Fruit fly (Drosophila melanogaster) whole organism, embryonic: Measurements from ENCODE around the gene CG12594.

Source experiments
- B-H1 ChIP-seq: fragments of 200-800 bp; sonication (Bioruptor generic); IDR thresholded peaks from 3 replicates; pipeline ENCODE4 v1.3.6; 2022; ENCODE audit warnings: missing biosample characterization, missing genetic modification characterization
- Bdp1 ChIP-seq: fragments of 200-800 bp; sonication (Bioruptor generic); optimal IDR thresholded peaks from 3 replicates; lab custom pipeline; 2016; ENCODE audit warnings: missing biosample characterization, missing genetic modification characterization
- CG10431 ChIP-seq: fragments of 200-800 bp; sonication (Bioruptor generic); optimal IDR thresholded peaks from 3 replicates; lab custom pipeline; 2018; ENCODE audit warnings: missing biosample characterization, mild to moderate bottlenecking, missing genetic modification characterization
- CG11093 ChIP-seq: fragments of 200-800 bp; sonication (Bioruptor generic); IDR thresholded peaks from 3 replicates; pipeline ENCODE4 v1.3.6; 2022; ENCODE audit warnings: missing biosample characterization, missing genetic modification characterization
- CG11560 ChIP-seq: fragments of 200-800 bp; sonication (Bioruptor generic); IDR thresholded peaks from 3 replicates; pipeline ENCODE4 v1.3.6; 2022; ENCODE audit warnings: missing biosample characterization, missing genetic modification characterization
- CG12219 ChIP-seq: fragments of 200-800 bp; sonication (Bioruptor generic); optimal IDR thresholded peaks from 3 replicates; lab custom pipeline; 2018; ENCODE audit warnings: missing biosample characterization, mild to moderate bottlenecking, missing genetic modification characterization
- CG12299 ChIP-seq: fragments of 200-800 bp; sonication (Bioruptor generic); optimal IDR thresholded peaks from 2 replicates; lab custom pipeline; 2018; ENCODE audit warnings: missing biosample characterization, mild to moderate bottlenecking, missing genetic modification characterization
- CG15073 ChIP-seq: fragments of 200-800 bp; sonication (Bioruptor generic); optimal IDR thresholded peaks from 2 replicates; lab custom pipeline; 2016; ENCODE audit warnings: missing biosample characterization, missing genetic modification characterization
- CG15601 ChIP-seq: fragments of 200-800 bp; sonication (Bioruptor generic); optimal IDR thresholded peaks from 3 replicates; lab custom pipeline; 2019; ENCODE audit warnings: missing biosample characterization, mild to moderate bottlenecking, missing genetic modification characterization, moderate library complexity
- CG1603 ChIP-seq: fragments of 200-800 bp; sonication (Bioruptor generic); optimal IDR thresholded peaks from 2 replicates; lab custom pipeline; 2019; ENCODE audit warnings: missing biosample characterization, mild to moderate bottlenecking, missing genetic modification characterization, moderate library complexity
- CG17186 ChIP-seq: fragments of 200-800 bp; sonication (Bioruptor generic); optimal IDR thresholded peaks from 3 replicates; lab custom pipeline; 2017; ENCODE audit warnings: missing biosample characterization, missing genetic modification reagents, missing genetic modification characterization
- CG1792 ChIP-seq: fragments of 200-800 bp; sonication (Bioruptor generic); optimal IDR thresholded peaks from 2 replicates; lab custom pipeline; 2016; ENCODE audit warnings: missing biosample characterization, missing genetic modification characterization
- CG18764 ChIP-seq: fragments of 200-800 bp; sonication (Bioruptor generic); optimal IDR thresholded peaks from 3 replicates; lab custom pipeline; 2016; ENCODE audit warnings: missing biosample characterization, missing genetic modification characterization
- CG2199 ChIP-seq: fragments of 200-800 bp; sonication (Bioruptor generic); IDR thresholded peaks from 3 replicates; pipeline ENCODE4 v1.3.6; 2022; ENCODE audit warnings: missing biosample characterization, missing genetic modification characterization
- CG2875 ChIP-seq: fragments of 200-800 bp; sonication (Bioruptor generic); optimal IDR thresholded peaks from 2 replicates; lab custom pipeline; 2017; ENCODE audit warnings: missing biosample characterization, mild to moderate bottlenecking, missing genetic modification characterization, missing genetic modification reagents
- CG2889 ChIP-seq: fragments of 200-800 bp; sonication (Bioruptor generic); IDR thresholded peaks from 3 replicates; pipeline ENCODE4 v1.3.6; 2022; ENCODE audit warnings: missing biosample characterization, missing genetic modification characterization
- CG30020 ChIP-seq: fragments of 200-800 bp; optimal IDR thresholded peaks from 2 replicates; lab custom pipeline; 2019; ENCODE audit warnings: missing biosample characterization, mild to moderate bottlenecking, missing genetic modification characterization, moderate library complexity
- CG32772 ChIP-seq: fragments of 200-800 bp; sonication (Bioruptor generic); IDR thresholded peaks from 2 replicates; pipeline ENCODE4 v1.3.6; 2022; ENCODE audit warnings: missing biosample characterization, missing genetic modification characterization
- CG6813 ChIP-seq: fragments of 200-800 bp; sonication (Bioruptor generic); optimal IDR thresholded peaks from 2 replicates; lab custom pipeline; 2017; ENCODE audit warnings: missing biosample characterization, missing genetic modification characterization, mild to moderate bottlenecking, moderate library complexity, missing genetic modification reagents
- CG7357 ChIP-seq: fragments of 200-800 bp; sonication (Bioruptor generic); IDR thresholded peaks from 3 replicates; pipeline ENCODE4 v1.3.6; 2022; ENCODE audit warnings: missing biosample characterization, missing genetic modification characterization
- CG8924 ChIP-seq: fragments of 200-800 bp; optimal IDR thresholded peaks from 3 replicates; lab custom pipeline; 2019; ENCODE audit warnings: missing biosample characterization, mild to moderate bottlenecking, missing genetic modification characterization, moderate library complexity
- Doc3 ChIP-seq: fragments of 200-800 bp; sonication (Bioruptor generic); IDR thresholded peaks from 3 replicates; pipeline ENCODE4 v1.3.6; 2022; ENCODE audit warnings: missing biosample characterization, missing genetic modification characterization; ENCODE audit not compliant: partially characterized antibody
- Hand ChIP-seq: fragments of 200-800 bp; sonication (Bioruptor generic); optimal IDR thresholded peaks from 2 replicates; lab custom pipeline; 2017; ENCODE audit warnings: mild to moderate bottlenecking, missing biosample characterization, missing genetic modification reagents, missing genetic modification characterization
- Hr51 ChIP-seq, 2 experiments: fragments of 200-800 bp; sonication (Bioruptor generic); optimal IDR thresholded peaks; 2 replicates in 1 of 2; 3 replicates in 1 of 2; lab custom pipeline; 2016 to 2018; ENCODE audit warnings: missing biosample characterization in 2 of 2, missing genetic modification characterization in 2 of 2, mild to moderate bottlenecking in 1 of 2, moderate library complexity in 1 of 2
- MESR4 ChIP-seq: fragments of 200-800 bp; sonication (Bioruptor generic); optimal IDR thresholded peaks from 2 replicates; lab custom pipeline; 2018; ENCODE audit warnings: missing biosample characterization, mild to moderate bottlenecking, missing genetic modification characterization, moderate library complexity
- Max ChIP-seq: fragments of 200-800 bp; sonication (Bioruptor generic); optimal IDR thresholded peaks from 2 replicates; lab custom pipeline; 2016; ENCODE audit warnings: missing biosample characterization, mild to moderate bottlenecking, missing genetic modification characterization
- NK7.1 ChIP-seq: fragments of 200-800 bp; sonication (Bioruptor generic); optimal IDR thresholded peaks from 3 replicates; lab custom pipeline; 2016; ENCODE audit warnings: missing biosample characterization, missing genetic modification characterization
- Neu2 ChIP-seq: fragments of 200-800 bp; sonication (Bioruptor generic); optimal IDR thresholded peaks from 3 replicates; lab custom pipeline; 2016; ENCODE audit warnings: missing biosample characterization, missing genetic modification characterization, borderline replicate concordance
- Nf-YC ChIP-seq: fragments of 200-800 bp; optimal IDR thresholded peaks from 3 replicates; lab custom pipeline; 2019; ENCODE audit warnings: missing biosample characterization, mild to moderate bottlenecking, missing genetic modification characterization, moderate library complexity
- Pdp1 ChIP-seq, 2 experiments: fragments of 200-800 bp; sonication (Bioruptor generic); optimal IDR thresholded peaks; 3 replicates each; lab custom pipeline; 2016; ENCODE audit warnings: missing biosample characterization in 2 of 2, missing genetic modification characterization in 2 of 2, mild to moderate bottlenecking in 1 of 2, moderate library complexity in 1 of 2
- abd-A ChIP-seq: fragments of 200-800 bp; sonication (Bioruptor generic); optimal IDR thresholded peaks from 3 replicates; lab custom pipeline; 2019; ENCODE audit warnings: missing biosample characterization, mild to moderate bottlenecking, missing genetic modification characterization, moderate library complexity
- az2 ChIP-seq: fragments of 200-800 bp; sonication (Bioruptor generic); optimal IDR thresholded peaks from 3 replicates; lab custom pipeline; 2016; ENCODE audit warnings: missing biosample characterization, missing genetic modification characterization
- bab2 ChIP-seq: fragments of 200-800 bp; sonication (Bioruptor generic); optimal IDR thresholded peaks from 2 replicates; lab custom pipeline; 2016; ENCODE audit warnings: missing biosample characterization, missing genetic modification characterization
- cad ChIP-seq: fragments of >200 bp; optimal IDR thresholded peaks from 2 replicates; lab custom pipeline; 2017; ENCODE audit warnings: missing biosample characterization, missing genetic modification characterization
- dati ChIP-seq: fragments of 200-800 bp; sonication (Bioruptor generic); IDR thresholded peaks from 2 replicates; pipeline ENCODE4 v1.3.6; 2022; ENCODE audit warnings: missing biosample characterization, missing genetic modification characterization
- ewg ChIP-seq: fragments of 200-800 bp; sonication (Bioruptor generic); optimal IDR thresholded peaks from 3 replicates; lab custom pipeline; 2017; ENCODE audit warnings: mild to moderate bottlenecking, missing biosample characterization, missing genetic modification reagents, missing genetic modification characterization
- gcm ChIP-seq: fragments of 200-800 bp; sonication (Bioruptor generic); optimal IDR thresholded peaks from 2 replicates; lab custom pipeline; 2019; ENCODE audit warnings: missing biosample characterization, mild to moderate bottlenecking, missing genetic modification characterization, moderate library complexity
- gsb ChIP-seq: fragments of 200-800 bp; sonication (Bioruptor generic); IDR thresholded peaks from 2 replicates; pipeline ENCODE4 v1.3.6; 2022; ENCODE audit warnings: missing biosample characterization, missing genetic modification characterization
- gt ChIP-seq: fragments of 200-800 bp; sonication (Bioruptor generic); IDR thresholded peaks from 2 replicates; pipeline ENCODE4 v1.3.6; 2022; ENCODE audit warnings: missing biosample characterization, missing genetic modification characterization
- oc ChIP-seq: fragments of 200-800 bp; sonication (Bioruptor generic); optimal IDR thresholded peaks from 2 replicates; lab custom pipeline; 2018; ENCODE audit warnings: missing biosample characterization, mild to moderate bottlenecking, missing genetic modification characterization, moderate library complexity
- org-1 ChIP-seq: fragments of 200-800 bp; sonication (Bioruptor generic); optimal IDR thresholded peaks from 2 replicates; lab custom pipeline; 2017; ENCODE audit warnings: missing biosample characterization, missing genetic modification characterization
- p53 ChIP-seq: fragments of 200-800 bp; sonication (Bioruptor generic); optimal IDR thresholded peaks from 2 replicates; lab custom pipeline; 2016; ENCODE audit warnings: missing biosample characterization, missing genetic modification characterization
- ranshi ChIP-seq: fragments of 200-800 bp; sonication (Bioruptor generic); IDR thresholded peaks from 2 replicates; pipeline ENCODE4 v1.3.6; 2022; ENCODE audit warnings: missing biosample characterization, missing genetic modification characterization
- sr ChIP-seq: fragments of 200-800 bp; sonication (Bioruptor generic); IDR thresholded peaks from 3 replicates; pipeline ENCODE4 v1.3.6; 2022; ENCODE audit warnings: missing biosample characterization, missing genetic modification characterization
- sug ChIP-seq: fragments of 200-800 bp; optimal IDR thresholded peaks from 2 replicates; lab custom pipeline; 2019; ENCODE audit warnings: missing biosample characterization, mild to moderate bottlenecking, missing genetic modification characterization, moderate library complexity
- tup ChIP-seq: fragments of 200-800 bp; sonication (Bioruptor generic); optimal IDR thresholded peaks from 2 replicates; lab custom pipeline; 2016; ENCODE audit warnings: missing biosample characterization, mild to moderate bottlenecking, missing genetic modification characterization, moderate library complexity
- twi ChIP-seq: fragments of 200-800 bp; optimal IDR thresholded peaks from 2 replicates; lab custom pipeline; 2019; ENCODE audit warnings: missing biosample characterization, mild to moderate bottlenecking, missing genetic modification characterization, moderate library complexity
- yki ChIP-seq: fragments of >200 bp; optimal IDR thresholded peaks from 3 replicates; lab custom pipeline; 2018
- z ChIP-seq: fragments of 200-800 bp; sonication (Bioruptor generic); IDR thresholded peaks from 3 replicates; pipeline ENCODE4 v1.3.6; 2022; ENCODE audit warnings: missing biosample characterization, missing genetic modification characterization

CG12594 gene

dm6 chr3R:11778012-11778865, 56.7 kb downstream of the CG12594 start (continued):
- peak; percentile 14 for TF ChIP-seq MESR4 (GFP tag; lab: Kevin White, UChicago)
- TF ChIP-seq CG30020 (tag; lab: Kevin White, UChicago), result peak; percentile 49
- TF ChIP-seq Doc3 (GFP tag; lab: Robert Waterston, UW), result no peak
- TF ChIP-seq ewg (GFP tag; lab: Kevin White, UChicago), result peak; percentile 57
- peak; percentile 52; the same call in 1 of the 3 replicates for TF ChIP-seq CG7357 (GFP tag; lab: Robert Waterston, UW)
- peak; percentile 95 for TF ChIP-seq CG2199
- TF ChIP-seq gcm (GFP tag; lab: Kevin White, UChicago), result peak; percentile 26
- peak; percentile 3 for TF ChIP-seq Bdp1
- TF ChIP-seq Max (GFP tag; lab: Kevin White, UChicago), result peak; percentile 15
- TF ChIP-seq CG15601 (tag; lab: Kevin White, UChicago), result peak; percentile 80
- TF ChIP-seq CG10431 (GFP tag; lab: Kevin White, UChicago), result peak; percentile 75
- TF ChIP-seq sug (tag; lab: Kevin White, UChicago), result peak; percentile 57
- TF ChIP-seq Neu2, result no peak
- TF ChIP-seq cad (GFP tag; lab: Kevin White, UChicago), result no peak
- peak; percentile 52 for TF ChIP-seq CG18764
- peak; percentile 23 for TF ChIP-seq CG2875 (GFP tag; lab: Kevin White, UChicago)
- TF ChIP-seq CG1603 (tag; lab: Kevin White, UChicago), result peak; percentile 68
- peak; percentile 12 for TF ChIP-seq yki (lab: Kevin White, UChicago)
- peak in 1 of 2 experiments; percentile 42 for TF ChIP-seq Pdp1 (GFP tag; optimal IDR thresholded peaks at IDR 0.05; lab: Kevin White, UChicago)
- TF ChIP-seq org-1 (GFP tag; lab: Kevin White, UChicago), result peak; percentile 35
- TF ChIP-seq CG11093, result peak; percentile 45; the same call in 1 of the 3 replicates
- TF ChIP-seq CG12299, result peak; percentile 11
- TF ChIP-seq CG12219 (GFP tag; lab: Kevin White, UChicago), result no peak
- TF ChIP-seq tup (GFP tag; lab: Kevin White, UChicago), result no peak
- TF ChIP-seq CG17186 (GFP tag; lab: Kevin White, UChicago), result no peak
- 0 out of 2 replicates have a peak, but pooled peaks have one; percentile 53 for TF ChIP-seq CG32772 (GFP tag; lab: Robert Waterston, UW)
- TF ChIP-seq CG6813 (GFP tag; lab: Kevin White, UChicago), result peak; percentile 74
- TF ChIP-seq B-H1 (GFP tag; lab: Robert Waterston, UW), result no peak; the same call in 1 of the 3 replicates
- no peak for TF ChIP-seq gt
- no peak for TF ChIP-seq CG11560
- TF ChIP-seq NK7.1 (GFP tag; lab: Kevin White, UChicago), result no peak
- peak; percentile 53 to 58 for TF ChIP-seq Hr51 (GFP tag; optimal IDR thresholded peaks at IDR 0.05; lab: Kevin White, UChicago)
- TF ChIP-seq CG8924, result peak; percentile 67
- TF ChIP-seq abd-A, result peak; percentile 93
- TF ChIP-seq ranshi (GFP tag; lab: Robert Waterston, UW), result no peak
- TF ChIP-seq twi, result peak; percentile 43
- no peak for TF ChIP-seq sr (GFP tag; lab: Robert Waterston, UW)
- TF ChIP-seq oc, result peak; percentile 8
- TF ChIP-seq Hand (GFP tag; lab: Kevin White, UChicago), result peak; percentile 68
- TF ChIP-seq bab2 (GFP tag; lab: Kevin White, UChicago), result peak; percentile 10
- peak; percentile 80 for TF ChIP-seq az2 (GFP tag; lab: Kevin White, UChicago)
- peak; percentile 33 for TF ChIP-seq CG15073
- 0 out of 2 replicates have a peak, but pooled peaks have one; percentile 29 for TF ChIP-seq dati (GFP tag; lab: Robert Waterston, UW)
- TF ChIP-seq CG1792, result peak; percentile 21
- TF ChIP-seq CG2889 (GFP tag; lab: Robert Waterston, UW), result no peak
- TF ChIP-seq Nf-YC (tag; lab: Kevin White, UChicago), result peak; percentile 62
- no peak for TF ChIP-seq gsb (GFP tag; lab: Robert Waterston, UW)
- peak; percentile 55; the same call in 2 of the 3 replicates for TF ChIP-seq z (GFP tag; lab: Robert Waterston, UW)
- no peak for TF ChIP-seq p53 (GFP tag; lab: Kevin White, UChicago)
